Worm (Caenorhabditis elegans): ENCODE data around the gene grl-29.

Gene grl-29

ce11 chrV:3523262-3523661, 31.8 kb downstream of the grl-29 start, which contains the start of gene irg-1:
irg-1 (plus strand) TSS chrV:3523587.
- TF ChIP-seq lir-1 (GFP tag; conservative IDR thresholded peaks at IDR 0.05): no peak
- TF ChIP-seq akir-1 (GFP tag; optimal IDR thresholded peaks at IDR 0.05): no peak
- no peak for TF ChIP-seq hsf-1 (GFP tag; IDR thresholded peaks at IDR 0.05)
- TF ChIP-seq gei-17 (GFP tag; optimal IDR thresholded peaks at IDR 0.05): no peak
- no peak for TF ChIP-seq K11D2.4 (GFP tag; IDR thresholded peaks at IDR 0.05)
- peak; percentile 25; the same call in 1 of the 2 replicates for TF ChIP-seq cebp-1 (GFP tag; IDR thresholded peaks at IDR 0.05)
- no peak for TF ChIP-seq cebp-1 (tag; optimal IDR thresholded peaks at IDR 0.05)

DNA sequence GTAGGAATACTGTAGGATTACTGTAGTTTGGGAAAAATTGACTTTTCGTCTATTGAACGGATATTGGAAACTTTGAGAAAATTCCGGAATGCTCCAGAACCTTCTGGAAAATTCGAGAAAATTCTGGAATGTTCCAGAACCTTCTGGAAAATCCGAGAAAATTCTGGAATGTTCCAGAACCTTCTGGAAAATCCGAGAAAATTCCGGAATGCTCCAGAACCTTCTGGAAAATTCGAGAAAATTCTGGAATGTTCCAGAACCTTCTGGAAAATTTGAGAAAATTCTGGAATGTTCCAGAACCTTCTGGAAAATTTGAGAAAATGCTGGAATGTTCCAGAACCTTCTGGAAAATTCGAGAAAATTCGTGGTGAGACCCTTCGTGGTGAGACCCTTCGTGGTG, 34.6 kb downstream of the grl-29 start:
- TF ChIP-seq dox-1 (GFP tag; IDR thresholded peaks at IDR 0.05) (peak; percentile 75), nfyb-1 (GFP tag; IDR thresholded peaks at IDR 0.05) (peak; percentile 43; the same call in 1 of the 2 replicates), hsf-1 (GFP tag; IDR thresholded peaks at IDR 0.05) (peak; percentile 97), madf-6 (GFP tag; IDR thresholded peaks at IDR 0.05) (peak; percentile 41; the same call in 1 of the 2 replicates), Y53F4B.3 (GFP tag; IDR thresholded peaks at IDR 0.05) (peak; percentile 18; the same call in 1 of the 2 replicates)

DNA sequence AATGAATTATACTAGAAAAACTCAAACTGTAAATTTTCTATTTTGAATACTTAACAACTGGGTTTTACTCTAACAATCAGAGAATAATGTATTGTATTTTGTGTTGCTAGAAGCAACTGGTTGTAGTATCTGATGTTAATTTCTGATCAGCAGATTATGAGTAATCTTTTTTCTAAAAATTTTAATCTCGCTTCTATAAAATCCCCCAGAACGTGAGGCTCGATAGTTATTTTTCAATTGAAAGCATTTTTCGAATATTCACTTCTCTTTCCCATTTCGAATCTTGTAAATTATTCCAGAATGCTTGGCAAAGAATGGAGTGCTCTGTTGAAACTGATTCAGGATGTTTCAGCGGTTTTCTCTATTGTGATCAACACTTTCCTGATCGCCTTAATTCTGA, 37.1 kb downstream of the grl-29 start, which contains the start of gene str-227:
Gene str-227 (plus strand): TSS at position 301 of the 400 bp plus-strand sequence.
- no peak for TF ChIP-seq ztf-26 (tag; optimal IDR thresholded peaks at IDR 0.05)
- no peak for TF ChIP-seq F57A8.1 (GFP tag; optimal IDR thresholded peaks at IDR 0.05)
- no peak for TF ChIP-seq F10E7.11 (tag; optimal IDR thresholded peaks at IDR 0.05)
- no peak for TF ChIP-seq attf-3 (GFP tag; conservative IDR thresholded peaks at IDR 0.05)
- no peak for TF ChIP-seq ekl-4 (GFP tag; IDR thresholded peaks at IDR 0.05)
- no peak for TF ChIP-seq ceh-91 (GFP tag; IDR thresholded peaks at IDR 0.05)
- no peak for TF ChIP-seq F55B11.4 (tag; optimal IDR thresholded peaks at IDR 0.05; ENCODE audit: borderline replicate concordance, insufficient read depth)

DNA sequence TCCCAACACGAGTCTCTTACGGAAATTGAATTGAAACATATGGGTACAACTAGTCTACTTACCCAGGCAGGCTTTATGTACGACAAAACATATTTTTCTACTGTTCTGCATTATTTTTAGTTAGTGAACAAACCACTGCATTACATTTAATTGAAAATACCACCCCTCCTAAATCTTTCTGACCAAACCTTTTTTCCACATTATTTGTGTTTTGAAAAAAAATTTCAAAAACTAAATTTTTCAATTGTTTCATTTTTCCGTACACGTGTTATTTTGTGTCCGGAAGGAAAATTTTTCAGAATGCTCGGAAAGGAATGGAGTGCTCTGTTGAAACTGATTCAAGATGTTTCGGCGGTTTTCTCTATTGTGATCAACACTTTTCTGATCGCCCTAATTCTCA, 42.7 kb downstream of the grl-29 start, which contains the start of gene str-226:
Gene str-226 (plus strand): TSS at position 301 of the 400 bp plus-strand sequence.
- TF ChIP-seq ceh-27 (GFP tag; optimal IDR thresholded peaks at IDR 0.05) (no peak), F23B12.7 (tag; optimal IDR thresholded peaks at IDR 0.05; ENCODE audit: insufficient read depth) (no peak), T26A5.8 (tag; optimal IDR thresholded peaks at IDR 0.05) (no peak), mxl-1 (tag; optimal IDR thresholded peaks at IDR 0.05) (no peak), hmg-1.2 (GFP tag; IDR thresholded peaks at IDR 0.05) (no peak), dpff-1 (tag; optimal IDR thresholded peaks at IDR 0.05) (no peak), let-526 (GFP tag; IDR thresholded peaks at IDR 0.05) (no peak), madf-6 (GFP tag; IDR thresholded peaks at IDR 0.05) (no peak), B0019.2 (GFP tag; conservative IDR thresholded peaks at IDR 0.05) (no peak), snpc-1.3 (tag; optimal IDR thresholded peaks at IDR 0.05; ENCODE audit: insufficient read depth) (no peak), unc-130 (GFP tag; optimal IDR thresholded peaks at IDR 0.05) (no peak)

ce11 chrV:3509878-3510277, 45.2 kb downstream of the grl-29 start, which contains the start of gene str-228:
str-228 (plus strand) TSS chrV:3510178.
- TF ChIP-seq athp-1 (tag; optimal IDR thresholded peaks at IDR 0.05) (no peak), bed-1 (GFP tag; IDR thresholded peaks at IDR 0.05) (no peak), mxl-1 (tag; optimal IDR thresholded peaks at IDR 0.05) (no peak), pha-4 (tag; optimal IDR thresholded peaks at IDR 0.05) (no peak), B0035.1 (tag; optimal IDR thresholded peaks at IDR 0.05) (no peak), nfyb-1 (GFP tag; IDR thresholded peaks at IDR 0.05) (no peak), madf-10 (tag; optimal IDR thresholded peaks at IDR 0.05) (no peak), F22D6.2 (tag; optimal IDR thresholded peaks at IDR 0.05) (no peak)

Measured in whole organism, young adult.